Worm (Caenorhabditis elegans) whole organism, mixed stage, embryonic: ENCODE measurements around the gene T07E3.4.

Source experiments
- M03D4.4 ChIP-seq: sonication (generic microtip); optimal IDR thresholded peaks from 2 replicates; lab custom pipeline; 2017; ENCODE audit warnings: mild to moderate bottlenecking, missing genetic modification characterization, missing compliant biosample characterization
- bed-3 ChIP-seq: fragments of 200-800 bp; sonication (Bioruptor generic); optimal IDR thresholded peaks from 3 replicates; lab custom pipeline; 2018; ENCODE audit warnings: mild to moderate bottlenecking, missing genetic modification characterization, moderate library complexity, missing compliant biosample characterization
- blmp-1 ChIP-seq: fragments of 150-350 bp; optimal IDR thresholded peaks from 2 replicates; lab custom pipeline; 2014; ENCODE audit warnings: missing biosample characterization, missing genetic modification characterization
- ceh-43 ChIP-seq: fragments of 200-800 bp; sonication (Bioruptor generic); optimal IDR thresholded peaks from 2 replicates; lab custom pipeline; 2018; ENCODE audit warnings: mild to moderate bottlenecking, missing genetic modification characterization, moderate library complexity, missing compliant biosample characterization
- ces-1 ChIP-seq: fragments of 150-350 bp; optimal IDR thresholded peaks from 2 replicates; lab custom pipeline; 2014; ENCODE audit warnings: missing biosample characterization, missing genetic modification reagents, missing genetic modification characterization
- cnd-1 ChIP-seq: fragments of 200-800 bp; sonication (Bioruptor generic); optimal IDR thresholded peaks from 2 replicates; lab custom pipeline; 2018; ENCODE audit warnings: mild to moderate bottlenecking, missing genetic modification characterization, missing compliant biosample characterization
- drap-1 ChIP-seq: fragments of 200-800 bp; sonication (Bioruptor generic); optimal IDR thresholded peaks from 3 replicates; lab custom pipeline; 2018; ENCODE audit warnings: mild to moderate bottlenecking, missing genetic modification characterization, missing compliant biosample characterization
- elt-1 ChIP-seq: sonication (generic microtip); optimal IDR thresholded peaks from 2 replicates; lab custom pipeline; 2017; ENCODE audit warnings: missing genetic modification characterization, mild to moderate bottlenecking, missing compliant biosample characterization, antibody characterized with exemption, moderate library complexity, borderline replicate concordance; ENCODE audit not compliant: insufficient read depth
- elt-3 ChIP-seq: fragments of 150-350 bp; optimal IDR thresholded peaks from 2 replicates; lab custom pipeline; 2014; ENCODE audit warnings: missing biosample characterization, missing genetic modification characterization
- flh-1 ChIP-seq: fragments of 200-800 bp; sonication (Bioruptor generic); optimal IDR thresholded peaks from 2 replicates; lab custom pipeline; 2018; ENCODE audit warnings: mild to moderate bottlenecking, missing genetic modification characterization, moderate library complexity, missing compliant biosample characterization
- ham-2 ChIP-seq: fragments of 200-800 bp; sonication (Bioruptor generic); optimal IDR thresholded peaks from 2 replicates; lab custom pipeline; 2018; ENCODE audit warnings: mild to moderate bottlenecking, missing genetic modification characterization, missing compliant biosample characterization
- hlh-1 ChIP-seq: fragments of 150-350 bp; optimal IDR thresholded peaks from 2 replicates; lab custom pipeline; 2014; ENCODE audit warnings: missing biosample characterization, missing genetic modification reagents, missing genetic modification characterization
- lin-13 ChIP-seq: fragments of 150-350 bp; optimal IDR thresholded peaks from 2 replicates; lab custom pipeline; 2014; ENCODE audit warnings: missing biosample characterization, missing genetic modification characterization
- lin-32 ChIP-seq: fragments of 200-800 bp; sonication (Bioruptor generic); optimal IDR thresholded peaks from 2 replicates; lab custom pipeline; 2018; ENCODE audit warnings: mild to moderate bottlenecking, missing genetic modification characterization, missing compliant biosample characterization
- lsy-2 ChIP-seq: fragments of 150-350 bp; optimal IDR thresholded peaks from 2 replicates; lab custom pipeline; 2014; ENCODE audit warnings: missing biosample characterization, missing genetic modification characterization
- mab-5 ChIP-seq: fragments of 150-350 bp; optimal IDR thresholded peaks from 2 replicates; lab custom pipeline; 2014; ENCODE audit warnings: missing biosample characterization, missing genetic modification characterization
- mep-1 ChIP-seq: fragments of 150-350 bp; optimal IDR thresholded peaks from 2 replicates; lab custom pipeline; 2017; ENCODE audit warnings: missing biosample characterization, missing genetic modification reagents, missing genetic modification characterization, inconsistent platforms
- mls-2 ChIP-seq: sonication (generic microtip); optimal IDR thresholded peaks from 2 replicates; lab custom pipeline; 2016; ENCODE audit warnings: mild to moderate bottlenecking, missing genetic modification characterization, moderate library complexity, missing compliant biosample characterization
- nhr-12 ChIP-seq: fragments of 150-350 bp; optimal IDR thresholded peaks from 2 replicates; lab custom pipeline; 2014; ENCODE audit warnings: missing biosample characterization, missing genetic modification characterization
- nhr-2 ChIP-seq: fragments of 150-350 bp; optimal IDR thresholded peaks from 2 replicates; lab custom pipeline; 2014; ENCODE audit warnings: missing biosample characterization, missing genetic modification characterization
- nhr-237 ChIP-seq: fragments of 150-350 bp; optimal IDR thresholded peaks from 2 replicates; lab custom pipeline; 2014; ENCODE audit warnings: missing biosample characterization, missing genetic modification characterization
- nhr-28 ChIP-seq: fragments of 150-350 bp; optimal IDR thresholded peaks from 2 replicates; lab custom pipeline; 2014; ENCODE audit warnings: missing biosample characterization, missing genetic modification characterization
- nhr-76 ChIP-seq: sonication (generic microtip); optimal IDR thresholded peaks from 2 replicates; lab custom pipeline; 2017; ENCODE audit warnings: missing biosample characterization, missing genetic modification characterization
- pha-4 ChIP-seq: fragments of 150-350 bp; optimal IDR thresholded peaks from 2 replicates; lab custom pipeline; 2018; ENCODE audit warnings: missing biosample characterization, missing genetic modification reagents, missing genetic modification characterization
- snpc-4 ChIP-seq: fragments of 150-350 bp; optimal IDR thresholded peaks from 2 replicates; lab custom pipeline; 2014; ENCODE audit warnings: missing biosample characterization, missing genetic modification characterization
- sptf-1 ChIP-seq: sonication (generic microtip); optimal IDR thresholded peaks from 2 replicates; lab custom pipeline; 2017; ENCODE audit warnings: mild to moderate bottlenecking, missing genetic modification characterization, moderate library complexity, missing compliant biosample characterization
- tbx-8 ChIP-seq: fragments of 200-800 bp; sonication (Bioruptor generic); optimal IDR thresholded peaks from 2 replicates; lab custom pipeline; 2018; ENCODE audit warnings: mild to moderate bottlenecking, missing genetic modification characterization, moderate library complexity, missing compliant biosample characterization
- unc-120 ChIP-seq: sonication (generic microtip); optimal IDR thresholded peaks from 2 replicates; lab custom pipeline; 2017; ENCODE audit warnings: missing genetic modification characterization, missing compliant biosample characterization; ENCODE audit not compliant: poor library complexity, severe bottlenecking
- unc-39 ChIP-seq: fragments of 150-350 bp; optimal IDR thresholded peaks from 2 replicates; lab custom pipeline; 2014; ENCODE audit warnings: missing biosample characterization, missing genetic modification characterization
- unc-62 ChIP-seq: fragments of 150-350 bp; optimal IDR thresholded peaks from 2 replicates; lab custom pipeline; 2014; ENCODE audit warnings: missing biosample characterization, missing genetic modification reagents, missing genetic modification characterization
- ztf-11 ChIP-seq: fragments of 150-350 bp; optimal IDR thresholded peaks from 2 replicates; lab custom pipeline; 2014; ENCODE audit warnings: missing biosample characterization, missing genetic modification characterization

Gene T07E3.4

DNA sequence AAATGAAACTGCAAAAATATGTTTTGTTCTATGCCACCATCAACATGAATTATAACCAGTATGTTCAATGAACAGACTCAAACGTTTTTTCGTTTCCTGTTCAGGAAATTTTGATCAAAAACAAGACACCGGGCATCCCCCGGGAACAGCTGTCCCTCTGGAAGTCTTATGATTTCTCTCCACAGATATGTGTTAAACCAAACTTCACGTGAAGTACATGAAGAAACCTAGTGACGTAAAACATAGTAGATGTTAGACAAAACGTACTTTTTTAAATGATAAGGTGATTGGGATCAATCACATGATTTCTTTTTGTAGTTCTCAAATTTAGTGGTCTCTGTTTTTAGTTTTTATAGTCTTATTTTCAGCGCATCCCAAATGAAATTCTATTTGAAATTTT, 704 bp downstream of the T07E3.4 start:
- TF ChIP-seq unc-120 (tag; lab: Kevin White, UChicago) (peak; percentile 60), mab-5 (tag; lab: Kevin White, UChicago) (no peak), pha-4 (tag; lab: Kevin White, UChicago) (no peak), hlh-1 (tag; lab: Kevin White, UChicago) (peak; percentile 28), nhr-237 (tag; lab: Kevin White, UChicago) (no peak), unc-39 (tag; lab: Kevin White, UChicago) (no peak), mls-2 (tag; lab: Kevin White, UChicago) (no peak), elt-3 (tag; lab: Kevin White, UChicago) (no peak), nhr-12 (no peak), cnd-1 (no peak)

DNA sequence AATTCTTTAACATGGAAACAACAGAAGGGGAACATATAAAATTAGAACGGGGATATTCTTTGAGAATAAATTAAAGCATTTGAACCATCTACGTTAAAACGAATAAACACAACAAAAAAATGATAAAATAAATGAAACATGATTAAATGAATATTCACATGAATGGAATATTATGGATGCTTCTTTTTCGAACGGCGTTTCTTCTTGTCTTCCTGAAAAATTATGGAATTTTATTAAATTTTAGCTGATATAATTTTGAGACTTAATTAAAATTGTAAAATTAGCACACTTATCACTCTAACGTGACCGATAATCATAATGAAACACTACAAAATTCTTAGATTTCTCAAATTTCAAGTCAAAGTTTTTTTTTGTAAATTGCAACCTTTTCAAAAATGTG, 2.8 kb downstream of the T07E3.4 start:
- no peak for TF ChIP-seq lin-32
- no peak for TF ChIP-seq elt-1 (tag; lab: Kevin White, UChicago)
- no peak for TF ChIP-seq sptf-1 (tag; lab: Kevin White, UChicago)
- no peak for TF ChIP-seq nhr-2 (tag; lab: Kevin White, UChicago)
- no peak for TF ChIP-seq nhr-28 (tag; lab: Kevin White, UChicago)
- no peak for TF ChIP-seq lin-13 (tag; lab: Kevin White, UChicago)
- no peak for TF ChIP-seq nhr-237 (tag; lab: Kevin White, UChicago)
- TF ChIP-seq ces-1 (GFP tag; lab: Kevin White, UChicago), result no peak
- no peak for TF ChIP-seq flh-1 (GFP tag; lab: Kevin White, UChicago)
- TF ChIP-seq mls-2 (tag; lab: Kevin White, UChicago), result no peak
- no peak for TF ChIP-seq hlh-1 (tag; lab: Kevin White, UChicago)
- TF ChIP-seq ztf-11 (tag; lab: Kevin White, UChicago), result no peak
- TF ChIP-seq tbx-8, result no peak
- no peak for TF ChIP-seq unc-62 (GFP tag; lab: Kevin White, UChicago)
- TF ChIP-seq ham-2 (GFP tag; lab: Kevin White, UChicago), result no peak
- no peak for TF ChIP-seq drap-1 (GFP tag; lab: Kevin White, UChicago)

DNA sequence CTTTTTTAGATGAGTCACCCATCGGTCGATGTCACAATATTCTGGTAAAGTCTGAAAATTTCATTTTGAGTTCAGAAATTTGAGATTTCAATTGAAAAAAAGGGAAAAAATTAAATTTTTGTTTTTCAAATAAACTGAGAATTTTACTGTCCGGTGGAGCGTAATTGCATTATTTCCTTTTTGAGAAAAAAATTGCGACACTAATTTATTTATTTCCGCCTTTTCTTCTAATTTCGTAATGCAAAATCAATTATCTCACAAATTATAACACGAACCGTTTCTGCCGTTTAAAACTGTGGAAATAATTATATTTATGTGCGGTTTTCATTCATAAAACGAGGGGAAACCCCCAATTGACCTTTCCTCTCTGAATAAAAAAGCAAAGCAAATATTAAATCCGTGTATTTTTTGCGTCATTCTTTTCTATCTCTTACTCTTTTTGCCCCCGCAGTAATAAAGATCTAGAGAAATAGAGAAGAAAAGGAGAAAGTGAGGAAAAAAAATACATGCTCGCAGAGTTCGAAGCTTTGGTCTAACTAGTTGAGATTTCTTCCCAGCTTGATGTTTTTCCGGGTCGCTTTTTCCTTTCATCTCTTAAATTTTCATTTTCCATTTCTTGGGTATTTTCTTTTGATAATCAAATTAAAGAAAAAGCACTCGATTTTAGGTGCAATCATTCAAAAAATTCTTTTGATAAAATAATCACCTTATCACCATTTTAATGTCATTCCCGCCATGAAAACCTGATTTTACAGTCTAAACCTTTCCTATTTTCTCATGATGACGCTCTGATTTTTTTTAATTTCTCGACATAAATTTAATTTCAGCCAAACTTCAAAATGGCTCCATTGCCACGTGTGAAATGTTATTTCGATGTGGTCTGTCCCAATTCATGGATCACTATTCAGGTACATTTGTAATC, 5.5 kb downstream of the T07E3.4 start, which contains the start of the genes brc-2 and T07E3.3:
brc-2 (minus strand) TSS at position 51 of the 922 bp plus-strand sequence.
T07E3.3 (plus strand) TSS at position 822 of the 922 bp plus-strand sequence.
- no peak for TF ChIP-seq elt-1 (tag; lab: Kevin White, UChicago)
- no peak for TF ChIP-seq elt-3 (tag; lab: Kevin White, UChicago)
- TF ChIP-seq flh-1 (GFP tag; lab: Kevin White, UChicago), result no peak
- TF ChIP-seq ceh-43 (GFP tag; lab: Kevin White, UChicago), result peak; percentile 41
- TF ChIP-seq M03D4.4 (tag; lab: Kevin White, UChicago), result no peak
- TF ChIP-seq snpc-4 (tag; lab: Kevin White, UChicago), result no peak
- TF ChIP-seq ces-1 (GFP tag; lab: Kevin White, UChicago), result peak; percentile 86

DNA sequence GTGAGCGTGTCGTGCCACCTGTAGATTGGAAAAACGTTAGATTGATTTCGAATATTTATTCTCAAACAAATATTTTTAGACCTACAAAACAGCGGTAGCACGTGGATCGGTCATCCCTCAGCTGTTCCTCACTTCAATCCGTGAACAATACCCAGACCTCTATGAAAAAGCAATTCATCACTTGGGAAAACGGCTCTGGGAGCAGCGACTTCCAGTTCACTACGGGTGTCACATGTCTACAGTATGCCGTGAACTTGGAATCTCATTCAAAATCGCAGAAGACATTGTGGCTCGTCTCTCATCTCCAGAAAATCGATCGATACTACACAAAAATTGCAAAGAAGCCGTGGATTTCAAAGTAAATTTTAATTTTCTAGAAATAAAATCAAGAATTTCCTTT, 6.7 kb downstream of the T07E3.4 start:
- no peak for TF ChIP-seq blmp-1 (tag; lab: Kevin White, UChicago)
- TF ChIP-seq M03D4.4 (tag; lab: Kevin White, UChicago), result no peak
- TF ChIP-seq mep-1 (tag; lab: Kevin White, UChicago), result no peak
- no peak for TF ChIP-seq nhr-12
- no peak for TF ChIP-seq ham-2 (GFP tag; lab: Kevin White, UChicago)
- no peak for TF ChIP-seq elt-3 (tag; lab: Kevin White, UChicago)
- TF ChIP-seq flh-1 (GFP tag; lab: Kevin White, UChicago), result no peak
- TF ChIP-seq nhr-2 (tag; lab: Kevin White, UChicago), result no peak
- TF ChIP-seq nhr-76, result no peak
- no peak for TF ChIP-seq ces-1 (GFP tag; lab: Kevin White, UChicago)
- TF ChIP-seq lsy-2 (tag; lab: Kevin White, UChicago), result no peak
- TF ChIP-seq bed-3, result no peak
- no peak for TF ChIP-seq unc-62 (GFP tag; lab: Kevin White, UChicago)
- TF ChIP-seq ztf-11 (tag; lab: Kevin White, UChicago), result no peak
